Fruit fly (Drosophila melanogaster) whole organism, embryonic: ENCODE measurements around the gene CG43052.

ENCODE experiments used
- Aef1 ChIP-seq: fragments of 200-800 bp; sonication (Bioruptor generic); IDR thresholded peaks from 3 replicates; pipeline ENCODE4 v1.3.6; 2022; ENCODE audit warnings: missing biosample characterization, missing genetic modification characterization
- BtbVII ChIP-seq: fragments of 200-800 bp; sonication (Bioruptor generic); optimal IDR thresholded peaks from 3 replicates; lab custom pipeline; 2017; ENCODE audit warnings: missing biosample characterization, mild to moderate bottlenecking, missing genetic modification characterization
- CG10366 ChIP-seq: fragments of 200-800 bp; sonication (Bioruptor generic); IDR thresholded peaks from 2 replicates; pipeline ENCODE4 v1.3.6; 2022; ENCODE audit warnings: missing biosample characterization, missing genetic modification characterization
- CG11247 ChIP-seq: fragments of 200-800 bp; sonication (Bioruptor generic); IDR thresholded peaks from 2 replicates; pipeline ENCODE4 v1.3.6; 2022; ENCODE audit warnings: missing biosample characterization, missing genetic modification characterization
- CG11723 ChIP-seq: fragments of 200-800 bp; sonication (Bioruptor generic); optimal IDR thresholded peaks from 2 replicates; lab custom pipeline; 2017; ENCODE audit warnings: missing biosample characterization, mild to moderate bottlenecking, missing genetic modification characterization
- CG13624 ChIP-seq: fragments of 200-800 bp; sonication (Bioruptor generic); optimal IDR thresholded peaks from 2 replicates; lab custom pipeline; 2016; ENCODE audit warnings: missing biosample characterization, missing genetic modification characterization
- CG14014 ChIP-seq: fragments of 200-800 bp; sonication (Bioruptor generic); IDR thresholded peaks from 2 replicates; pipeline ENCODE4 v1.3.6; 2022; ENCODE audit warnings: missing biosample characterization, missing genetic modification characterization
- CG14710 ChIP-seq: fragments of 200-800 bp; sonication (Bioruptor generic); optimal IDR thresholded peaks from 3 replicates; lab custom pipeline; 2019; ENCODE audit warnings: missing biosample characterization, mild to moderate bottlenecking, missing genetic modification characterization, moderate library complexity
- CG14965 ChIP-seq: fragments of 200-800 bp; sonication (Bioruptor generic); optimal IDR thresholded peaks from 2 replicates; lab custom pipeline; 2016; ENCODE audit warnings: missing biosample characterization, missing genetic modification characterization, borderline replicate concordance
- CG15011 ChIP-seq: fragments of 200-800 bp; sonication (Bioruptor generic); optimal IDR thresholded peaks from 3 replicates; lab custom pipeline; 2018; ENCODE audit warnings: missing biosample characterization, mild to moderate bottlenecking, missing genetic modification characterization
- CG18619 ChIP-seq: fragments of 200-800 bp; sonication (Bioruptor generic); optimal IDR thresholded peaks from 3 replicates; lab custom pipeline; 2017; ENCODE audit warnings: missing biosample characterization, mild to moderate bottlenecking, missing genetic modification characterization
- CG34376 ChIP-seq: fragments of 200-800 bp; sonication (Bioruptor generic); optimal IDR thresholded peaks from 2 replicates; lab custom pipeline; 2018; ENCODE audit warnings: missing biosample characterization, mild to moderate bottlenecking, missing genetic modification characterization
- CG4282 ChIP-seq: fragments of 200-800 bp; sonication (Bioruptor generic); optimal IDR thresholded peaks from 2 replicates; lab custom pipeline; 2016; ENCODE audit warnings: missing biosample characterization, missing genetic modification characterization
- CG4404 ChIP-seq: fragments of 200-800 bp; sonication (Bioruptor generic); IDR thresholded peaks from 2 replicates; pipeline ENCODE4 v1.3.6; 2022; ENCODE audit warnings: missing biosample characterization, missing genetic modification characterization
- CG4730 ChIP-seq: fragments of 200-800 bp; sonication (Bioruptor generic); IDR thresholded peaks from 2 replicates; pipeline ENCODE4 v1.3.6; 2022; ENCODE audit warnings: missing biosample characterization, missing genetic modification characterization
- CG6272 ChIP-seq: fragments of 200-800 bp; sonication (Bioruptor generic); IDR thresholded peaks from 2 replicates; pipeline ENCODE4 v1.3.6; 2022; ENCODE audit warnings: missing biosample characterization, missing genetic modification characterization
- CG7372 ChIP-seq: fragments of 200-800 bp; sonication (Bioruptor generic); IDR thresholded peaks from 2 replicates; pipeline ENCODE4 v1.3.6; 2022; ENCODE audit warnings: missing biosample characterization, missing genetic modification characterization
- CG7928 ChIP-seq: fragments of 200-800 bp; sonication (Bioruptor generic); optimal IDR thresholded peaks from 2 replicates; lab custom pipeline; 2017; ENCODE audit warnings: missing biosample characterization, mild to moderate bottlenecking, missing genetic modification characterization
- CG7963 ChIP-seq: fragments of 200-800 bp; sonication (Bioruptor generic); IDR thresholded peaks from 3 replicates; pipeline ENCODE4 v1.3.6; 2022; ENCODE audit warnings: missing biosample characterization, missing genetic modification characterization; ENCODE audit not compliant: partially characterized antibody
- CG8281 ChIP-seq: fragments of 200-800 bp; sonication (Bioruptor generic); optimal IDR thresholded peaks from 2 replicates; lab custom pipeline; 2018; ENCODE audit warnings: missing biosample characterization, mild to moderate bottlenecking, missing genetic modification characterization, moderate library complexity
- CHES-1-like ChIP-seq: fragments of 200-800 bp; sonication (Bioruptor generic); optimal IDR thresholded peaks from 2 replicates; lab custom pipeline; 2016; ENCODE audit warnings: missing biosample characterization, missing genetic modification characterization
- Ets97D ChIP-seq: fragments of 200-800 bp; sonication (Bioruptor generic); optimal IDR thresholded peaks from 3 replicates; lab custom pipeline; 2016; ENCODE audit warnings: missing biosample characterization, missing genetic modification characterization
- Fer2 ChIP-seq: fragments of 200-800 bp; sonication (Bioruptor generic); optimal IDR thresholded peaks from 2 replicates; lab custom pipeline; 2018; ENCODE audit warnings: missing biosample characterization, mild to moderate bottlenecking, missing genetic modification characterization, moderate library complexity
- Gug ChIP-seq: fragments of 200-800 bp; sonication (Bioruptor generic); IDR thresholded peaks from 4 replicates; pipeline ENCODE4 v1.3.6; 2022; ENCODE audit warnings: missing biosample characterization, missing genetic modification characterization
- HLH4C ChIP-seq: fragments of 200-800 bp; sonication (Bioruptor generic); IDR thresholded peaks from 3 replicates; pipeline ENCODE4 v1.3.6; 2022; ENCODE audit warnings: missing biosample characterization, missing genetic modification characterization; ENCODE audit not compliant: partially characterized antibody
- Jarid2 ChIP-seq: fragments of 200-800 bp; sonication (Bioruptor generic); optimal IDR thresholded peaks from 3 replicates; lab custom pipeline; 2017; ENCODE audit warnings: mild to moderate bottlenecking, missing biosample characterization, missing genetic modification reagents, missing genetic modification characterization
- MBD-R2 ChIP-seq: fragments of 200-800 bp; sonication (Bioruptor generic); IDR thresholded peaks from 2 replicates; pipeline ENCODE4 v1.3.6; 2022; ENCODE audit warnings: missing biosample characterization, missing genetic modification characterization
- PHDP ChIP-seq: fragments of 200-800 bp; sonication (Bioruptor generic); optimal IDR thresholded peaks from 3 replicates; lab custom pipeline; 2018; ENCODE audit warnings: missing biosample characterization, mild to moderate bottlenecking, missing genetic modification characterization, moderate library complexity
- TFAM ChIP-seq: fragments of 200-800 bp; sonication (Bioruptor generic); optimal IDR thresholded peaks from 2 replicates; lab custom pipeline; 2017; ENCODE audit warnings: missing biosample characterization, missing genetic modification characterization, inconsistent platforms
- ase ChIP-seq: fragments of 200-800 bp; sonication (Bioruptor generic); IDR thresholded peaks from 3 replicates; pipeline ENCODE4 v1.3.6; 2022; ENCODE audit warnings: missing biosample characterization, missing genetic modification characterization
- bbx ChIP-seq: fragments of 200-800 bp; sonication (Bioruptor generic); IDR thresholded peaks from 2 replicates; pipeline ENCODE4 v1.3.6; 2022; ENCODE audit warnings: missing biosample characterization, missing genetic modification characterization; ENCODE audit not compliant: partially characterized antibody
- bcd ChIP-seq: fragments of 200-800 bp; sonication (Bioruptor generic); optimal IDR thresholded peaks from 2 replicates; lab custom pipeline; 2017; ENCODE audit warnings: missing biosample characterization, mild to moderate bottlenecking, missing genetic modification characterization
- bigmax ChIP-seq: fragments of 200-800 bp; sonication (Bioruptor generic); optimal IDR thresholded peaks from 2 replicates; lab custom pipeline; 2018; ENCODE audit warnings: missing biosample characterization, mild to moderate bottlenecking, missing genetic modification characterization
- bsh ChIP-seq, 2 experiments: fragments of 200-800 bp; sonication (Bioruptor generic); optimal IDR thresholded peaks; 2 replicates each; lab custom pipeline; 2017 to 2018; ENCODE audit warnings: mild to moderate bottlenecking in 2 of 2, missing biosample characterization in 2 of 2, missing genetic modification characterization in 2 of 2, moderate library complexity in 1 of 2
- chif ChIP-seq, 2 experiments: fragments of 200-800 bp; sonication (Bioruptor generic); optimal IDR thresholded peaks; 3 replicates each; lab custom pipeline; 2016; ENCODE audit warnings: missing biosample characterization in 2 of 2, missing genetic modification characterization in 2 of 2
- da ChIP-seq: fragments of 200-800 bp; sonication (Bioruptor generic); optimal IDR thresholded peaks from 2 replicates; lab custom pipeline; 2016; ENCODE audit warnings: missing biosample characterization, missing genetic modification characterization
- en ChIP-seq: fragments of 200-800 bp; sonication (Bioruptor generic); optimal IDR thresholded peaks from 2 replicates; lab custom pipeline; 2016; ENCODE audit warnings: missing biosample characterization, missing genetic modification characterization
- grn ChIP-seq: fragments of 200-800 bp; sonication (Bioruptor generic); optimal IDR thresholded peaks from 3 replicates; lab custom pipeline; 2017; ENCODE audit warnings: missing biosample characterization, missing genetic modification characterization
- h ChIP-seq: fragments of >200 bp; optimal IDR thresholded peaks from 2 replicates; lab custom pipeline; 2017
- her ChIP-seq: fragments of 200-800 bp; sonication (Bioruptor generic); optimal IDR thresholded peaks from 2 replicates; lab custom pipeline; 2016; ENCODE audit warnings: missing biosample characterization, missing genetic modification characterization
- inv ChIP-seq: fragments of 200-800 bp; sonication (Bioruptor generic); IDR thresholded peaks from 2 replicates; pipeline ENCODE4 v1.3.6; 2022; ENCODE audit warnings: missing biosample characterization, missing genetic modification characterization; ENCODE audit not compliant: partially characterized antibody
- lab ChIP-seq: fragments of 200-800 bp; sonication (Bioruptor generic); optimal IDR thresholded peaks from 3 replicates; lab custom pipeline; 2017; ENCODE audit warnings: missing biosample characterization, missing genetic modification characterization, mild to moderate bottlenecking, moderate library complexity, missing genetic modification reagents
- lbe ChIP-seq: fragments of 200-800 bp; sonication (Bioruptor generic); optimal IDR thresholded peaks from 2 replicates; lab custom pipeline; 2016; ENCODE audit warnings: missing biosample characterization, mild to moderate bottlenecking, missing genetic modification characterization
- mam ChIP-seq: fragments of 200-800 bp; sonication (Bioruptor generic); optimal IDR thresholded peaks from 3 replicates; lab custom pipeline; 2016; ENCODE audit warnings: missing biosample characterization, missing genetic modification characterization
- pfk ChIP-seq: fragments of 200-800 bp; sonication (Bioruptor generic); optimal IDR thresholded peaks from 2 replicates; lab custom pipeline; 2018; ENCODE audit warnings: missing biosample characterization, mild to moderate bottlenecking, missing genetic modification characterization, moderate library complexity
- run ChIP-seq: fragments of 200-800 bp; sonication (Bioruptor generic); optimal IDR thresholded peaks from 3 replicates; lab custom pipeline; 2018; ENCODE audit warnings: missing biosample characterization, mild to moderate bottlenecking, missing genetic modification characterization
- slbo ChIP-seq: fragments of 200-800 bp; sonication (Bioruptor generic); IDR thresholded peaks from 2 replicates; pipeline ENCODE4 v1.3.6; 2022; ENCODE audit warnings: missing biosample characterization, missing genetic modification characterization
- sqz ChIP-seq: fragments of 200-800 bp; sonication (Bioruptor generic); optimal IDR thresholded peaks from 3 replicates; lab custom pipeline; 2018; ENCODE audit warnings: missing biosample characterization, mild to moderate bottlenecking, missing genetic modification characterization
- ssp ChIP-seq: fragments of 200-800 bp; sonication (Bioruptor generic); IDR thresholded peaks from 2 replicates; pipeline ENCODE4 v1.3.6; 2022; ENCODE audit warnings: missing biosample characterization, missing genetic modification characterization
- trem ChIP-seq: fragments of 200-800 bp; optimal IDR thresholded peaks from 3 replicates; lab custom pipeline; 2019; ENCODE audit warnings: missing biosample characterization, mild to moderate bottlenecking, missing genetic modification characterization, moderate library complexity
- wek ChIP-seq: fragments of 200-800 bp; sonication (Bioruptor generic); optimal IDR thresholded peaks from 3 replicates; lab custom pipeline; 2018; ENCODE audit warnings: missing biosample characterization, mild to moderate bottlenecking, missing genetic modification characterization, moderate library complexity

CG43052 gene

dm6 chr2L:14372254-14372717 is 20.4 kb downstream of the CG43052 start (continued):
- TF ChIP-seq HLH4C (GFP tag; lab: Robert Waterston, UW) (no peak), bsh (GFP tag; optimal IDR thresholded peaks at IDR 0.05; lab: Kevin White, UChicago) (peak in 1 of 2 experiments; percentile 67), CG11247 (GFP tag; lab: Robert Waterston, UW) (peak; percentile 82), ssp (GFP tag; lab: Robert Waterston, UW) (peak; percentile 60), CG34376 (GFP tag; lab: Kevin White, UChicago) (no peak), Jarid2 (peak; percentile 5), Fer2 (no peak), Ets97D (GFP tag; lab: Kevin White, UChicago) (peak; percentile 8), Aef1 (GFP tag; lab: Robert Waterston, UW) (peak; percentile 64; the same call in 1 of the 3 replicates), lbe (no peak), grn (no peak), CG18619 (GFP tag; lab: Kevin White, UChicago) (peak; percentile 31), CG4730 (GFP tag; lab: Robert Waterston, UW) (peak; percentile 53; the same call in 1 of the 2 replicates), TFAM (GFP tag; lab: Kevin White, UChicago) (no peak), mam (peak; percentile 68), CG7928 (GFP tag; lab: Kevin White, UChicago) (no peak), CHES-1-like (GFP tag; lab: Kevin White, UChicago) (peak; percentile 77), CG14014 (GFP tag; lab: Robert Waterston, UW) (peak; percentile 83), CG4404 (GFP tag; lab: Robert Waterston, UW) (no peak), slbo (GFP tag; lab: Robert Waterston, UW) (peak; percentile 86), CG10366 (peak; percentile 75), wek (GFP tag; lab: Kevin White, UChicago) (no peak), run (tag; lab: Kevin White, UChicago) (peak; percentile 46), CG15011 (GFP tag; lab: Kevin White, UChicago) (no peak), ase (GFP tag; lab: Robert Waterston, UW) (peak; percentile 53; the same call in 1 of the 3 replicates), trem (tag; lab: Kevin White, UChicago) (no peak), CG7963 (no peak), PHDP (tag; lab: Kevin White, UChicago) (peak; percentile 87), h (lab: Kevin White, UChicago) (no peak), her (peak; percentile 14), lab (GFP tag; lab: Kevin White, UChicago) (peak; percentile 30), CG14710 (no peak), CG11723 (peak; percentile 28), pfk (GFP tag; lab: Kevin White, UChicago) (no peak), sqz (no peak), CG8281 (tag; lab: Kevin White, UChicago) (no peak), CG4282 (GFP tag; lab: Kevin White, UChicago) (no peak), bcd (GFP tag; lab: Kevin White, UChicago) (peak; percentile 41), chif (GFP tag; optimal IDR thresholded peaks at IDR 0.05; lab: Kevin White, UChicago) (peak; percentile 20 to 75), CG13624 (GFP tag; lab: Kevin White, UChicago) (peak; percentile 40), bigmax (GFP tag; lab: Kevin White, UChicago) (no peak), BtbVII (GFP tag; lab: Kevin White, UChicago) (peak; percentile 25), da (GFP tag; lab: Kevin White, UChicago) (peak; percentile 35), bbx (no peak), MBD-R2 (GFP tag; lab: Robert Waterston, UW) (no peak; the same call in 1 of the 2 replicates), CG7372 (GFP tag; lab: Robert Waterston, UW) (peak; percentile 66; the same call in 1 of the 2 replicates), en (GFP tag; lab: Kevin White, UChicago) (no peak), CG14965 (GFP tag; lab: Kevin White, UChicago) (no peak), CG6272 (GFP tag; lab: Robert Waterston, UW) (no peak), inv (GFP tag; lab: Robert Waterston, UW) (no peak), Gug (GFP tag; lab: Robert Waterston, UW) (no peak)
